Fruit fly (Drosophila melanogaster): ENCODE data around the gene Rat1.

Gene Rat1

dm6 chr2L:6950096-6950495, 42.2 kb downstream of the Rat1 start, which contains the start of the genes Gas41 and SA1 (continued):
- no peak for TF ChIP-seq CG10669 (GFP tag; optimal IDR thresholded peaks at IDR 0.05)

- no peak for TF ChIP-seq CG3919 (GFP tag; optimal IDR thresholded peaks at IDR 0.05)
- TF ChIP-seq CG8319 (GFP tag; optimal IDR thresholded peaks at IDR 0.05), result no peak
- peak; percentile 45 for TF ChIP-seq esn (GFP tag; optimal IDR thresholded peaks at IDR 0.05)
- TF ChIP-seq Ets96B (tag; optimal IDR thresholded peaks at IDR 0.05), result no peak
- no peak for TF ChIP-seq achi (GFP tag; optimal IDR thresholded peaks at IDR 0.05)
- TF ChIP-seq CG31627 (GFP tag; optimal IDR thresholded peaks at IDR 0.05), result peak; percentile 22
- peak; percentile 59 for TF ChIP-seq vri (GFP tag; optimal IDR thresholded peaks at IDR 0.05)
- TF ChIP-seq CG32006 (GFP tag; optimal IDR thresholded peaks at IDR 0.05), result no peak
- TF ChIP-seq CG6854 (GFP tag; optimal IDR thresholded peaks at IDR 0.05), result peak; percentile 35
- TF ChIP-seq fd85E (GFP tag; optimal IDR thresholded peaks at IDR 0.05), result no peak
Measured at dm6 chr2L:6956725-6957124, 48.8 kb downstream of the Rat1 start, which contains the start of the genes CG13775 and CG3430. Gene CG13775 (minus strand): TSS chr2L:6956950. Gene CG3430 (plus strand): TSS chr2L:6957008.

dm6 chr2L:6960165-6960564, 52.3 kb downstream of the Rat1 start, which contains the start of the genes Atac1 and Hmgcl:
Gene Atac1 (minus strand): TSS chr2L:6960328.
Gene Hmgcl (plus strand): TSS chr2L:6960377.
- TF ChIP-seq Blimp-1 (GFP tag; optimal IDR thresholded peaks at IDR 0.05) (no peak), CG6276 (GFP tag; optimal IDR thresholded peaks at IDR 0.05) (no peak), Sox15 (GFP tag; optimal IDR thresholded peaks at IDR 0.05) (no peak), vri (GFP tag; optimal IDR thresholded peaks at IDR 0.05) (peak; percentile 93)

Data from whole organism, prepupa.